Worm (Caenorhabditis elegans) whole organism, late embryonic: ENCODE data around the gene srw-87.

Experiments
- F13H6.1 ChIP-seq: sonication (generic microtip); optimal IDR thresholded peaks from 2 replicates; lab custom pipeline; 2016; ENCODE audit warnings: missing genetic modification characterization, missing compliant biosample characterization
- K09A11.1 ChIP-seq: sonication (generic microtip); optimal IDR thresholded peaks from 2 replicates; lab custom pipeline; 2017; ENCODE audit warnings: antibody characterized with exemption, mild to moderate bottlenecking, missing genetic modification characterization, missing compliant biosample characterization; ENCODE audit not compliant: insufficient read depth
- T23F11.4 ChIP-seq: fragments of 200-800 bp; sonication (Bioruptor generic); optimal IDR thresholded peaks from 2 replicates; lab custom pipeline; 2018; ENCODE audit warnings: mild to moderate bottlenecking, missing genetic modification characterization, missing compliant biosample characterization
- Y22D7AL.16 ChIP-seq: sonication (generic microtip); optimal IDR thresholded peaks from 2 replicates; lab custom pipeline; 2016; ENCODE audit warnings: missing genetic modification characterization, missing compliant biosample characterization
- ceh-14 ChIP-seq: sonication (generic microtip); optimal IDR thresholded peaks from 2 replicates; lab custom pipeline; 2016; ENCODE audit warnings: missing genotype, missing genetic modification characterization, missing compliant biosample characterization
- ceh-22 ChIP-seq: sonication (generic microtip); optimal IDR thresholded peaks from 2 replicates; lab custom pipeline; 2017; ENCODE audit warnings: missing biosample characterization, missing genetic modification characterization
- ceh-24 ChIP-seq: sonication (generic microtip); optimal IDR thresholded peaks from 2 replicates; lab custom pipeline; 2016; ENCODE audit warnings: mild to moderate bottlenecking, missing genetic modification characterization, missing compliant biosample characterization
- ceh-31 ChIP-seq: sonication (generic microtip); optimal IDR thresholded peaks from 2 replicates; lab custom pipeline; 2016; ENCODE audit warnings: missing genetic modification characterization, missing compliant biosample characterization
- ceh-48 ChIP-seq: sonication (generic microtip); optimal IDR thresholded peaks from 2 replicates; lab custom pipeline; 2016; ENCODE audit warnings: missing genetic modification characterization, inconsistent platforms, missing compliant biosample characterization
- ceh-9 ChIP-seq: sonication (generic microtip); optimal IDR thresholded peaks from 2 replicates; lab custom pipeline; 2016; ENCODE audit warnings: mild to moderate bottlenecking, missing genetic modification characterization, inconsistent platforms, missing compliant biosample characterization
- dve-1 ChIP-seq: sonication (generic microtip); optimal IDR thresholded peaks from 2 replicates; lab custom pipeline; 2017; ENCODE audit warnings: antibody characterized with exemption, mild to moderate bottlenecking, missing genetic modification characterization, missing compliant biosample characterization
- elt-2 ChIP-seq: sonication (generic microtip); optimal IDR thresholded peaks from 2 replicates; lab custom pipeline; 2016; ENCODE audit warnings: missing genetic modification reagents, missing genetic modification characterization, missing compliant biosample characterization
- elt-4 ChIP-seq: sonication (generic microtip); optimal IDR thresholded peaks from 2 replicates; lab custom pipeline; 2016; ENCODE audit warnings: missing genetic modification characterization, missing compliant biosample characterization
- ets-4 ChIP-seq: sonication (generic microtip); optimal IDR thresholded peaks from 2 replicates; lab custom pipeline; 2016; ENCODE audit warnings: missing genetic modification characterization, missing compliant biosample characterization
- eyg-1 ChIP-seq: sonication (generic microtip); optimal IDR thresholded peaks from 2 replicates; lab custom pipeline; 2016; ENCODE audit warnings: missing genotype, missing genetic modification characterization, missing compliant biosample characterization
- fax-1 ChIP-seq: sonication (generic microtip); optimal IDR thresholded peaks from 2 replicates; lab custom pipeline; 2016; ENCODE audit warnings: missing genotype, missing genetic modification characterization, missing compliant biosample characterization
- fkh-10 ChIP-seq: fragments of 150-350 bp; optimal IDR thresholded peaks from 2 replicates; lab custom pipeline; 2014; ENCODE audit warnings: missing biosample characterization, missing genetic modification reagents, missing genetic modification characterization
- hlh-13 ChIP-seq: fragments of 200-800 bp; sonication (Bioruptor generic); optimal IDR thresholded peaks from 2 replicates; lab custom pipeline; 2018; ENCODE audit warnings: mild to moderate bottlenecking, missing genetic modification characterization, missing compliant biosample characterization
- hlh-15 ChIP-seq: sonication (generic microtip); optimal IDR thresholded peaks from 2 replicates; lab custom pipeline; 2016; ENCODE audit warnings: missing genetic modification characterization, missing compliant biosample characterization
- hlh-30 ChIP-seq: sonication (generic microtip); optimal IDR thresholded peaks from 2 replicates; lab custom pipeline; 2017; ENCODE audit warnings: antibody characterized with exemption, missing genetic modification characterization, missing compliant biosample characterization; ENCODE audit not compliant: insufficient read depth
- hlh-8 ChIP-seq: sonication (generic microtip); optimal IDR thresholded peaks from 2 replicates; lab custom pipeline; 2016; ENCODE audit warnings: missing genotype, missing genetic modification characterization, missing compliant biosample characterization
- nfya-1 ChIP-seq: sonication (generic microtip); optimal IDR thresholded peaks from 2 replicates; lab custom pipeline; 2017; ENCODE audit warnings: missing genetic modification characterization, mild to moderate bottlenecking, missing compliant biosample characterization, antibody characterized with exemption, moderate library complexity
- nhr-11 ChIP-seq: fragments of 150-350 bp; optimal IDR thresholded peaks from 2 replicates; lab custom pipeline; 2014; ENCODE audit warnings: missing biosample characterization, missing genetic modification characterization
- npax-4 ChIP-seq: sonication (generic microtip); optimal IDR thresholded peaks from 2 replicates; lab custom pipeline; 2016; ENCODE audit warnings: missing genetic modification characterization, missing compliant biosample characterization
- pat-9 ChIP-seq: fragments of 200-800 bp; sonication (Bioruptor generic); optimal IDR thresholded peaks from 2 replicates; lab custom pipeline; 2018; ENCODE audit warnings: mild to moderate bottlenecking, missing genetic modification characterization, moderate library complexity, missing compliant biosample characterization
- pqm-1 ChIP-seq: sonication (generic microtip); optimal IDR thresholded peaks from 2 replicates; lab custom pipeline; 2016; ENCODE audit warnings: missing genetic modification characterization, missing compliant biosample characterization
- pros-1 ChIP-seq: fragments of 150-350 bp; optimal IDR thresholded peaks from 2 replicates; lab custom pipeline; 2014; ENCODE audit warnings: missing biosample characterization, missing genetic modification reagents, missing genetic modification characterization
- ref-2 ChIP-seq: sonication (generic microtip); optimal IDR thresholded peaks from 2 replicates; lab custom pipeline; 2016; ENCODE audit warnings: missing genetic modification characterization, missing compliant biosample characterization
- rnt-1 ChIP-seq: sonication (generic microtip); optimal IDR thresholded peaks from 2 replicates; lab custom pipeline; 2016; ENCODE audit warnings: missing genetic modification characterization, missing compliant biosample characterization
- sdc-2 ChIP-seq: sonication (generic microtip); optimal IDR thresholded peaks from 2 replicates; lab custom pipeline; 2016; ENCODE audit warnings: missing genotype, missing genetic modification characterization, missing compliant biosample characterization
- sox-4 ChIP-seq: sonication (generic microtip); optimal IDR thresholded peaks from 2 replicates; lab custom pipeline; 2017; ENCODE audit warnings: mild to moderate bottlenecking, missing genetic modification characterization, inconsistent platforms, missing compliant biosample characterization
- tbx-7 ChIP-seq: sonication (generic microtip); optimal IDR thresholded peaks from 2 replicates; lab custom pipeline; 2016; ENCODE audit warnings: missing genotype, missing genetic modification characterization, missing compliant biosample characterization
- ttx-3 ChIP-seq: sonication (generic microtip); optimal IDR thresholded peaks from 2 replicates; lab custom pipeline; 2016; ENCODE audit warnings: missing genetic modification reagents, missing genetic modification characterization, missing compliant biosample characterization
- unc-42 ChIP-seq: sonication (generic microtip); optimal IDR thresholded peaks from 2 replicates; lab custom pipeline; 2016; ENCODE audit warnings: missing genotype, missing genetic modification characterization, missing compliant biosample characterization
- zip-5 ChIP-seq: sonication (generic microtip); optimal IDR thresholded peaks from 2 replicates; lab custom pipeline; 2016; ENCODE audit warnings: missing genetic modification characterization, missing compliant biosample characterization
- ztf-16 ChIP-seq: sonication (generic microtip); optimal IDR thresholded peaks from 2 replicates; lab custom pipeline; 2017; ENCODE audit warnings: missing genetic modification characterization, missing compliant biosample characterization

The srw-87 gene

ce11 chrV:16298669-16299068 lies 37.8 kb upstream of the srw-87 start, which contains the start of gene srbc-84:
Gene srbc-84 (plus strand): TSS chrV:16298969.
- no peak for TF ChIP-seq fax-1 (tag; lab: Kevin White, UChicago)
- TF ChIP-seq Y22D7AL.16 (tag; lab: Kevin White, UChicago): no peak
- TF ChIP-seq hlh-30: no peak
- TF ChIP-seq elt-4 (tag; lab: Kevin White, UChicago): no peak
- TF ChIP-seq sox-4 (tag; lab: Kevin White, UChicago): no peak
- TF ChIP-seq rnt-1 (tag; lab: Kevin White, UChicago): no peak
- no peak for TF ChIP-seq zip-5 (tag; lab: Kevin White, UChicago)
- no peak for TF ChIP-seq ceh-14
- no peak for TF ChIP-seq ceh-24 (tag; lab: Kevin White, UChicago)
- no peak for TF ChIP-seq F13H6.1 (tag; lab: Kevin White, UChicago)
- TF ChIP-seq eyg-1: no peak
- no peak for TF ChIP-seq tbx-7 (tag; lab: Kevin White, UChicago)
- no peak for TF ChIP-seq hlh-15 (tag; lab: Kevin White, UChicago)
- TF ChIP-seq nhr-11 (tag; lab: Kevin White, UChicago): no peak
- no peak for TF ChIP-seq pros-1 (tag; lab: Kevin White, UChicago)
- no peak for TF ChIP-seq ref-2 (tag; lab: Kevin White, UChicago)
- no peak for TF ChIP-seq sdc-2 (tag; lab: Kevin White, UChicago)
- TF ChIP-seq ceh-48 (tag; lab: Kevin White, UChicago): no peak
- no peak for TF ChIP-seq pat-9 (tag; lab: Kevin White, UChicago)
- TF ChIP-seq ceh-31 (tag; lab: Kevin White, UChicago): no peak
- TF ChIP-seq, all 69 proteins: peak for 0

DNA sequence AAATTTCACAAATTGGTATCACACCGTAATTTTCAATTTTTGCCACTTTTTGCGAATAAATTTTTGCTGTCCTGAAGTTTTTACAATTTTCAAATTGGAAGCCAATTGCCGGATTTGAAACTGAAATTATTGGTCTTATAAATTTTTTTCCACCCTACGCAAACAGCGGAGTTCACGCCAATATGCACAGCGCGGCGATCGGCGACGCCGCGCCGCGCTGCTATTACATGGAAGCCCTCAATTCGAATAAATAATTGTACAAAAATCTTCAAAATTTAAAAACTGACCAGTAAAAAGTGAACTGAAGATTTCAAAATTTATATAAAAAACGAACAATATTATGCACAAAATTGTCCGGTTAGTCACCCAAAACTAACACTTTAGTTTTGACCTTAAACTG lies 36.6 kb upstream of the srw-87 start:
- TF ChIP-seq npax-4 (tag; lab: Kevin White, UChicago): no peak
- no peak for TF ChIP-seq T23F11.4
- TF ChIP-seq fkh-10 (GFP tag; lab: Kevin White, UChicago): no peak
- TF ChIP-seq eyg-1: no peak
- no peak for TF ChIP-seq ets-4 (tag; lab: Kevin White, UChicago)

ce11 chrV:16300276-16300675 lies 36.1 kb upstream of the srw-87 start, which contains the start of gene srbc-82:
Gene srbc-82 (plus strand): TSS chrV:16300576.
- TF ChIP-seq unc-42 (tag; lab: Kevin White, UChicago) (no peak), pros-1 (tag; lab: Kevin White, UChicago) (no peak), ttx-3 (no peak), Y22D7AL.16 (tag; lab: Kevin White, UChicago) (no peak), fax-1 (tag; lab: Kevin White, UChicago) (no peak), ref-2 (tag; lab: Kevin White, UChicago) (no peak), tbx-7 (tag; lab: Kevin White, UChicago) (no peak), nfya-1 (tag; lab: Kevin White, UChicago) (no peak), ceh-9 (tag; lab: Kevin White, UChicago) (no peak), hlh-8 (tag; lab: Kevin White, UChicago) (no peak), K09A11.1 (no peak), pqm-1 (tag; lab: Kevin White, UChicago) (no peak), ztf-16 (tag; lab: Kevin White, UChicago) (no peak), hlh-15 (tag; lab: Kevin White, UChicago) (no peak), pat-9 (tag; lab: Kevin White, UChicago) (no peak), ceh-22 (tag; lab: Kevin White, UChicago) (no peak)

- TF ChIP-seq hlh-13 (GFP tag; lab: Kevin White, UChicago): no peak
- no peak for TF ChIP-seq dve-1 (tag; lab: Kevin White, UChicago)
- peak; percentile 63 for TF ChIP-seq elt-2
These were observed 34.0 kb upstream of the srw-87 start, which contains the start of the genes C31A11.13 and oac-6 for ce11 chrV:16302439-16302838. Gene C31A11.13 (minus strand): TSS chrV:16302551. Gene oac-6 (plus strand): TSS chrV:16302717.
